Worm (Caenorhabditis elegans) whole organism, mixed stage, embryonic: ENCODE results near the gene ztf-29.

ENCODE experiments used
- M03D4.4 ChIP-seq: sonication (generic microtip); optimal IDR thresholded peaks from 2 replicates; lab custom pipeline; 2017; ENCODE audit warnings: mild to moderate bottlenecking, missing genetic modification characterization, missing compliant biosample characterization
- bed-3 ChIP-seq: fragments of 200-800 bp; sonication (Bioruptor generic); optimal IDR thresholded peaks from 3 replicates; lab custom pipeline; 2018; ENCODE audit warnings: mild to moderate bottlenecking, missing genetic modification characterization, moderate library complexity, missing compliant biosample characterization
- blmp-1 ChIP-seq: fragments of 150-350 bp; optimal IDR thresholded peaks from 2 replicates; lab custom pipeline; 2014; ENCODE audit warnings: missing biosample characterization, missing genetic modification characterization
- ceh-43 ChIP-seq: fragments of 200-800 bp; sonication (Bioruptor generic); optimal IDR thresholded peaks from 2 replicates; lab custom pipeline; 2018; ENCODE audit warnings: mild to moderate bottlenecking, missing genetic modification characterization, moderate library complexity, missing compliant biosample characterization
- ceh-83 ChIP-seq: fragments of 200-800 bp; sonication (Bioruptor generic); optimal IDR thresholded peaks from 2 replicates; lab custom pipeline; 2018; ENCODE audit warnings: mild to moderate bottlenecking, missing genetic modification characterization, missing compliant biosample characterization
- ces-1 ChIP-seq: fragments of 150-350 bp; optimal IDR thresholded peaks from 2 replicates; lab custom pipeline; 2014; ENCODE audit warnings: missing biosample characterization, missing genetic modification reagents, missing genetic modification characterization
- cnd-1 ChIP-seq: fragments of 200-800 bp; sonication (Bioruptor generic); optimal IDR thresholded peaks from 2 replicates; lab custom pipeline; 2018; ENCODE audit warnings: mild to moderate bottlenecking, missing genetic modification characterization, missing compliant biosample characterization
- drap-1 ChIP-seq: fragments of 200-800 bp; sonication (Bioruptor generic); optimal IDR thresholded peaks from 3 replicates; lab custom pipeline; 2018; ENCODE audit warnings: mild to moderate bottlenecking, missing genetic modification characterization, missing compliant biosample characterization
- elt-1 ChIP-seq: sonication (generic microtip); optimal IDR thresholded peaks from 2 replicates; lab custom pipeline; 2017; ENCODE audit warnings: missing genetic modification characterization, mild to moderate bottlenecking, missing compliant biosample characterization, antibody characterized with exemption, moderate library complexity, borderline replicate concordance; ENCODE audit not compliant: insufficient read depth
- elt-3 ChIP-seq: fragments of 150-350 bp; optimal IDR thresholded peaks from 2 replicates; lab custom pipeline; 2014; ENCODE audit warnings: missing biosample characterization, missing genetic modification characterization
- flh-1 ChIP-seq: fragments of 200-800 bp; sonication (Bioruptor generic); optimal IDR thresholded peaks from 2 replicates; lab custom pipeline; 2018; ENCODE audit warnings: mild to moderate bottlenecking, missing genetic modification characterization, moderate library complexity, missing compliant biosample characterization
- ham-2 ChIP-seq: fragments of 200-800 bp; sonication (Bioruptor generic); optimal IDR thresholded peaks from 2 replicates; lab custom pipeline; 2018; ENCODE audit warnings: mild to moderate bottlenecking, missing genetic modification characterization, missing compliant biosample characterization
- hlh-1 ChIP-seq: fragments of 150-350 bp; optimal IDR thresholded peaks from 2 replicates; lab custom pipeline; 2014; ENCODE audit warnings: missing biosample characterization, missing genetic modification reagents, missing genetic modification characterization
- lin-32 ChIP-seq: fragments of 200-800 bp; sonication (Bioruptor generic); optimal IDR thresholded peaks from 2 replicates; lab custom pipeline; 2018; ENCODE audit warnings: mild to moderate bottlenecking, missing genetic modification characterization, missing compliant biosample characterization
- mab-5 ChIP-seq: fragments of 150-350 bp; optimal IDR thresholded peaks from 2 replicates; lab custom pipeline; 2014; ENCODE audit warnings: missing biosample characterization, missing genetic modification characterization
- mep-1 ChIP-seq: fragments of 150-350 bp; optimal IDR thresholded peaks from 2 replicates; lab custom pipeline; 2017; ENCODE audit warnings: missing biosample characterization, missing genetic modification reagents, missing genetic modification characterization, inconsistent platforms
- mls-2 ChIP-seq: sonication (generic microtip); optimal IDR thresholded peaks from 2 replicates; lab custom pipeline; 2016; ENCODE audit warnings: mild to moderate bottlenecking, missing genetic modification characterization, moderate library complexity, missing compliant biosample characterization
- nhr-12 ChIP-seq: fragments of 150-350 bp; optimal IDR thresholded peaks from 2 replicates; lab custom pipeline; 2014; ENCODE audit warnings: missing biosample characterization, missing genetic modification characterization
- nhr-2 ChIP-seq: fragments of 150-350 bp; optimal IDR thresholded peaks from 2 replicates; lab custom pipeline; 2014; ENCODE audit warnings: missing biosample characterization, missing genetic modification characterization
- nhr-237 ChIP-seq: fragments of 150-350 bp; optimal IDR thresholded peaks from 2 replicates; lab custom pipeline; 2014; ENCODE audit warnings: missing biosample characterization, missing genetic modification characterization
- nhr-28 ChIP-seq: fragments of 150-350 bp; optimal IDR thresholded peaks from 2 replicates; lab custom pipeline; 2014; ENCODE audit warnings: missing biosample characterization, missing genetic modification characterization
- nhr-76 ChIP-seq: sonication (generic microtip); optimal IDR thresholded peaks from 2 replicates; lab custom pipeline; 2017; ENCODE audit warnings: missing biosample characterization, missing genetic modification characterization
- pha-4 ChIP-seq: fragments of 150-350 bp; optimal IDR thresholded peaks from 2 replicates; lab custom pipeline; 2018; ENCODE audit warnings: missing biosample characterization, missing genetic modification reagents, missing genetic modification characterization
- sem-2 ChIP-seq: fragments of 200-800 bp; sonication (Bioruptor generic); optimal IDR thresholded peaks from 2 replicates; lab custom pipeline; 2018; ENCODE audit warnings: mild to moderate bottlenecking, missing genetic modification characterization, missing compliant biosample characterization
- snpc-4 ChIP-seq: fragments of 150-350 bp; optimal IDR thresholded peaks from 2 replicates; lab custom pipeline; 2014; ENCODE audit warnings: missing biosample characterization, missing genetic modification characterization
- sptf-1 ChIP-seq: sonication (generic microtip); optimal IDR thresholded peaks from 2 replicates; lab custom pipeline; 2017; ENCODE audit warnings: mild to moderate bottlenecking, missing genetic modification characterization, moderate library complexity, missing compliant biosample characterization
- tbx-8 ChIP-seq: fragments of 200-800 bp; sonication (Bioruptor generic); optimal IDR thresholded peaks from 2 replicates; lab custom pipeline; 2018; ENCODE audit warnings: mild to moderate bottlenecking, missing genetic modification characterization, moderate library complexity, missing compliant biosample characterization
- unc-120 ChIP-seq: sonication (generic microtip); optimal IDR thresholded peaks from 2 replicates; lab custom pipeline; 2017; ENCODE audit warnings: missing genetic modification characterization, missing compliant biosample characterization; ENCODE audit not compliant: poor library complexity, severe bottlenecking
- unc-39 ChIP-seq: fragments of 150-350 bp; optimal IDR thresholded peaks from 2 replicates; lab custom pipeline; 2014; ENCODE audit warnings: missing biosample characterization, missing genetic modification characterization
- unc-62 ChIP-seq: fragments of 150-350 bp; optimal IDR thresholded peaks from 2 replicates; lab custom pipeline; 2014; ENCODE audit warnings: missing biosample characterization, missing genetic modification reagents, missing genetic modification characterization
- zip-8 ChIP-seq: fragments of 150-350 bp; optimal IDR thresholded peaks from 2 replicates; lab custom pipeline; 2014; ENCODE audit warnings: missing biosample characterization, missing genetic modification characterization
- ztf-11 ChIP-seq: fragments of 150-350 bp; optimal IDR thresholded peaks from 2 replicates; lab custom pipeline; 2014; ENCODE audit warnings: missing biosample characterization, missing genetic modification characterization

Gene ztf-29

DNA sequence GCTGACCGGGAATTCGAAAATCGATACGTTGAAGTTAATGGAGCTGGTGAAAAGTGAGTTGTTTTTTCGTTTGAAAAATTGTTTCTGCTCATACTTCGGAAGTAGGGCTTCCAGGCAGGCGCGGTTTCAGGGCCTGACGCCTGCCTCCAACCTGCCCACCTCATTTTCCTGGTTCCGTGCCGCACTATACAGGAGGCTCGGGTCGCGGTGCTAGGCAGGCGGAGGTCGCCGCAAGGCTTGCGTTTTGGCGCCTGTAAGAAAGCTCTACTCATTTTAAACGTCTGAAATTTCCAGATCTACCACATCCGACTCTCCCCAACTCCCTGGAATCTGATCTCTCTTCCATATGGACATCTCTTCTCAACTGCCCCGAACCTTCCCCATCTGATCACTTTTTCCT is 16.0 kb upstream of the ztf-29 start:
- TF ChIP-seq snpc-4 (tag; lab: Kevin White, UChicago), result no peak
- no peak for TF ChIP-seq mls-2 (tag; lab: Kevin White, UChicago)
- no peak for TF ChIP-seq flh-1 (GFP tag; lab: Kevin White, UChicago)
- TF ChIP-seq cnd-1 (tag; lab: Kevin White, UChicago), result no peak
- no peak for TF ChIP-seq zip-8 (tag; lab: Kevin White, UChicago)
- TF ChIP-seq ceh-43 (GFP tag; lab: Kevin White, UChicago), result no peak
- no peak for TF ChIP-seq pha-4
- no peak for TF ChIP-seq blmp-1
- no peak for TF ChIP-seq elt-3 (tag; lab: Kevin White, UChicago)
- no peak for TF ChIP-seq mep-1
- TF ChIP-seq ztf-11 (tag; lab: Kevin White, UChicago), result no peak
- no peak for TF ChIP-seq nhr-2
- no peak for TF ChIP-seq ceh-83
- no peak for TF ChIP-seq bed-3 (GFP tag; lab: Kevin White, UChicago)
- no peak for TF ChIP-seq hlh-1 (tag; lab: Kevin White, UChicago)
- TF ChIP-seq nhr-12 (tag; lab: Kevin White, UChicago), result no peak
- TF ChIP-seq M03D4.4 (tag; lab: Kevin White, UChicago), result no peak

DNA sequence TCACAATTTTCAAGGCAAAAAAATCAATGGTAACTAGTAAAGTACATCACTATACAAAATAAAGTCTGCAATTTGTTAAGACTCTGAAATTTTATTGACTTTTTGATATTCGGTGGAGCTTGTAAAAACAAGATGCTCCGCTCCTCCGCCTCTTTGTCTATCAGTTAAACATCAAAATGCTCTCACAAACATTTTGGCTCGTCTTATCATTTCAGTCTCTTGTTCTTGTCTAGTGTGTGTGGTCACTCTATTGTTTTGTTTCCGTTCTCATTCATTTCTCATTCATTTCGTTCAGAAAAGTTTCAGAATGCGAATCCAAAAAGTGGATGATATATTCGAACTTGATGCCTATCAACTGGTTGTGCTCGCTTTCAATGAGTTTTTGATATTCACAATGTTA is 12.9 kb upstream of the ztf-29 start, which contains the start of gene Y66D12A.13:
Gene Y66D12A.13 (plus strand): TSS at position 301 of the 400 bp plus-strand sequence.
- TF ChIP-seq snpc-4 (tag; lab: Kevin White, UChicago), result no peak
- no peak for TF ChIP-seq mep-1
- no peak for TF ChIP-seq nhr-28 (tag; lab: Kevin White, UChicago)
- no peak for TF ChIP-seq nhr-2
- TF ChIP-seq unc-62 (GFP tag; lab: Kevin White, UChicago), result no peak

DNA sequence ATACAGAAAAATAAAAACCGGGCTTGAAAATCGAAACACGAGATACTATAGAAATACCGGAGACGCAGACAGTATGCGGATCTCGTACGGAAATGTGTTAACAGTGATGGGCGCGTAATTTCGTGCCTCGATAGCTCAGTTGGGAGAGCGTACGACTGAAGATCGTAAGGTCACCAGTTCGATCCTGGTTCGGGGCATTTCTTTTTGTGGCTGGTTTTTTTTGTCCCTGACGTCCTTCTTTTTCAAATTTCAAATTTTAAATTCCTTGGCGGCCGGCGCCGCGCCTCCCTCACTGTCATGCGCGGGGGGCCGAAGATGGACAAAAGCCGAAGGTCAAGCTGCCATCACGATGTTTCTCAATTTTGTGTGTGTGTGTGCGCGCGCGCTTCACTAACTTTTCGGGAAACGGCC is 6.2 kb upstream of the ztf-29 start:
- TF ChIP-seq tbx-8 (GFP tag; lab: Kevin White, UChicago) (no peak), ceh-83 (no peak), unc-62 (GFP tag; lab: Kevin White, UChicago) (no peak), ztf-11 (tag; lab: Kevin White, UChicago) (no peak), ham-2 (GFP tag; lab: Kevin White, UChicago) (no peak), nhr-2 (no peak), flh-1 (GFP tag; lab: Kevin White, UChicago) (no peak)

DNA sequence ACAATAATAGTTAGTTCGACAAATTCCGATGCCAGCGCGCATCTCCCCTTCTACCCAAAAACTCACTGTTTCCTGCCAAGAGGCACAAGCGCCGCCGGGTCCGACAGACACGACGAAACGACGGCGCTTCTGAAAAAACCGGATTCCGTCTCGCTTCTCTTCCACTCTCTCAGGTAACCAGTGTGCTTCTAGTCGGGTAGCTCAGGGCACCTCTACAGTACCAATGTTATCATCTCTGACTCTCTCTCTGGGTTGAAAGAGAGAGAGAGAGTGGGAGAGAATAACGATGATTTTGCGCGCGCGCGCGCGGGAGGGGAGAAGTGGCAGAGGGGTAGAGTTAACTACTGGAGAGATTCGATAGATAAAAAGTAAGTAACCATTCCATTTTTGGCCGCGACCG is 4.1 kb upstream of the ztf-29 start:
- TF ChIP-seq mep-1 (no peak), drap-1 (no peak), ztf-11 (tag; lab: Kevin White, UChicago) (no peak), elt-1 (no peak), sem-2 (no peak)

DNA sequence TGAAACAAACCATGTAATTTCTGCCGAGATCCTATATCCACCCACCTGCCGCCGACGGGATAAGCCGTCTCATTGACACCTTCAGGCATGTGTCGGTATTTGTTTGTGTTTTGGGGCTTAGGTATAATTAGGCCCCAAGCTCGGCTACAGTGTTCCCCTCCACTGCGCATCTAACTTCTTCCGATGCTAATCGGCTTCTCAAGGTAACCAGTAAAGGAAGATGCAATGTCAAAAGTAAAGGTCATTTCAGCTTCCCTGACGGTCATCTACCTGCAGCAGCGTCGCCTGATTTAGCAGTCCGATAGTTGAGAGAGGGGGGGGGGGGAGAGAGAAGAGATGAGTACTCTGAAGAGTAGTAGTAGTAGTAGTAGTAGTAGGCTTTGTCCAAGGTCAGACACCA is 2.7 kb upstream of the ztf-29 start:
- TF ChIP-seq lin-32 (no peak), M03D4.4 (tag; lab: Kevin White, UChicago) (no peak), ceh-43 (GFP tag; lab: Kevin White, UChicago) (peak; percentile 1), sptf-1 (peak; percentile 4), unc-120 (no peak), ham-2 (GFP tag; lab: Kevin White, UChicago) (peak; percentile 87), unc-39 (no peak), elt-1 (peak; percentile 64)

DNA sequence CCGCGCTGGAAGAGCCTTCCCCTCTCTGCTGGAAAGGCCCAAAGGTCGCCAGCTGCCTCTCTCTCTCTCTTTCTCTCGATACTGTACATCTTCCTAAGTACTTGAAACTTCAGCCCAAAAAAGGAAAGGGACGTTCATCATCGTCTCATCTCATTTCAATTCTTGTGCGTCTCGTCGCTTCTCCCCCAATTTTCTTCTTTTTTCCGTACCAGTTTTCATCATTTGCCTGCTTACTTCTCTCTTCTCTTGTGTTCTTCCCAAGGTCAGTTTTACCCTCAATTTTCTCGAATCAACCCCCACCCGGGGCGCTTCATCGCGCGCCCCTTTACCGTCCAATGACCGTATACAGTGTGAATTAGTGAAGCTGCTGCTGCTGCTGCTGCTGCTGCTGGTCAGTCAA is 1.3 kb upstream of the ztf-29 start:
- TF ChIP-seq mep-1 (no peak), ces-1 (GFP tag; lab: Kevin White, UChicago) (no peak), snpc-4 (tag; lab: Kevin White, UChicago) (no peak), elt-1 (no peak), zip-8 (tag; lab: Kevin White, UChicago) (no peak), flh-1 (GFP tag; lab: Kevin White, UChicago) (no peak), nhr-237 (no peak), mab-5 (no peak), unc-39 (no peak), pha-4 (no peak), nhr-28 (tag; lab: Kevin White, UChicago) (no peak), ceh-83 (no peak), nhr-76 (tag; lab: Kevin White, UChicago) (no peak), blmp-1 (no peak), ceh-43 (GFP tag; lab: Kevin White, UChicago) (no peak), hlh-1 (tag; lab: Kevin White, UChicago) (no peak)
